Fruit fly (Drosophila melanogaster) whole organism, embryonic: ENCODE results near the gene RpL35.
A peak's percentile ranks its signal among the peaks of the same experiment; 100 is the strongest.

Experiments used
- Atf6 ChIP-seq: fragments of 200-800 bp; sonication (Bioruptor generic); IDR thresholded peaks from 2 replicates; pipeline ENCODE4 v1.3.6; 2022; ENCODE audit warnings: missing biosample characterization, missing genetic modification characterization
- CG10147 ChIP-seq: fragments of 200-800 bp; sonication (Bioruptor generic); optimal IDR thresholded peaks from 2 replicates; lab custom pipeline; 2019; ENCODE audit warnings: missing biosample characterization, mild to moderate bottlenecking, missing genetic modification characterization, moderate library complexity
- CG10267 ChIP-seq: fragments of 200-800 bp; sonication (Bioruptor generic); optimal IDR thresholded peaks from 2 replicates; lab custom pipeline; 2018; ENCODE audit warnings: missing biosample characterization, mild to moderate bottlenecking, missing genetic modification characterization, moderate library complexity
- CG10462 ChIP-seq: fragments of 200-800 bp; sonication (Bioruptor generic); optimal IDR thresholded peaks from 2 replicates; lab custom pipeline; 2016; ENCODE audit warnings: missing biosample characterization, missing genetic modification characterization
- CG12659 ChIP-seq: fragments of 200-800 bp; sonication (Bioruptor generic); optimal IDR thresholded peaks from 3 replicates; lab custom pipeline; 2017; ENCODE audit warnings: mild to moderate bottlenecking, missing biosample characterization, missing genetic modification reagents, missing genetic modification characterization
- CG12769 ChIP-seq: fragments of 200-800 bp; sonication (Bioruptor generic); optimal IDR thresholded peaks from 2 replicates; lab custom pipeline; 2019; ENCODE audit warnings: missing biosample characterization, mild to moderate bottlenecking, missing genetic modification characterization, moderate library complexity
- CG15269 ChIP-seq: fragments of 200-800 bp; sonication (Bioruptor generic); optimal IDR thresholded peaks from 2 replicates; lab custom pipeline; 2018; ENCODE audit warnings: missing biosample characterization, mild to moderate bottlenecking, missing genetic modification characterization, moderate library complexity
- CG2116 ChIP-seq: fragments of 200-800 bp; sonication (Bioruptor generic); optimal IDR thresholded peaks from 3 replicates; lab custom pipeline; 2018; ENCODE audit warnings: missing biosample characterization, mild to moderate bottlenecking, missing genetic modification characterization
- CG31441 ChIP-seq: fragments of 200-800 bp; sonication (Bioruptor generic); IDR thresholded peaks from 2 replicates; pipeline ENCODE4 v1.3.6; 2022; ENCODE audit warnings: missing biosample characterization, missing genetic modification characterization
- CG3281 ChIP-seq: fragments of 200-800 bp; sonication (Bioruptor generic); optimal IDR thresholded peaks from 3 replicates; lab custom pipeline; 2017; ENCODE audit warnings: missing biosample characterization, mild to moderate bottlenecking, missing genetic modification characterization
- CG33557 ChIP-seq: fragments of 200-800 bp; sonication (Bioruptor generic); optimal IDR thresholded peaks from 2 replicates; lab custom pipeline; 2019; ENCODE audit warnings: missing biosample characterization, mild to moderate bottlenecking, missing genetic modification characterization, moderate library complexity
- CG3847 ChIP-seq: fragments of 200-800 bp; sonication (Bioruptor generic); IDR thresholded peaks from 2 replicates; pipeline ENCODE4 v1.3.6; 2022; ENCODE audit warnings: missing biosample characterization, missing genetic modification characterization
- CG8089 ChIP-seq: fragments of 200-800 bp; sonication (Bioruptor generic); optimal IDR thresholded peaks from 3 replicates; lab custom pipeline; 2016; ENCODE audit warnings: missing biosample characterization, missing genetic modification characterization
- CG9215 ChIP-seq: fragments of 200-800 bp; sonication (Bioruptor generic); IDR thresholded peaks from 2 replicates; pipeline ENCODE4 v1.3.6; 2022; ENCODE audit warnings: missing biosample characterization, missing genetic modification characterization
- CG9727 ChIP-seq: fragments of 200-800 bp; sonication (Bioruptor generic); optimal IDR thresholded peaks from 3 replicates; lab custom pipeline; 2017; ENCODE audit warnings: missing biosample characterization, mild to moderate bottlenecking, missing genetic modification characterization
- CG9876 ChIP-seq: fragments of 200-800 bp; sonication (Bioruptor generic); optimal IDR thresholded peaks from 2 replicates; lab custom pipeline; 2016; ENCODE audit warnings: missing biosample characterization, missing genetic modification characterization
- CrebB ChIP-seq: fragments of 200-800 bp; sonication (Bioruptor generic); optimal IDR thresholded peaks from 3 replicates; lab custom pipeline; 2018; ENCODE audit warnings: missing biosample characterization, mild to moderate bottlenecking, missing genetic modification characterization
- D ChIP-seq, 2 experiments: fragments of 200-800 bp in 1 of 2; fragments of >200 bp in 1 of 2; sonication (Bioruptor generic) in 1 of 2; optimal IDR thresholded peaks; 2 replicates in 1 of 2; 3 replicates in 1 of 2; lab custom pipeline; 2017; ENCODE audit warnings: mild to moderate bottlenecking in 1 of 2, missing biosample characterization in 1 of 2, missing genetic modification characterization in 1 of 2, missing genetic modification reagents in 1 of 2
- Elba2 ChIP-seq: fragments of 200-800 bp; sonication (Bioruptor generic); optimal IDR thresholded peaks from 3 replicates; lab custom pipeline; 2016; ENCODE audit warnings: missing biosample characterization, missing genetic modification characterization
- Fer2 ChIP-seq: fragments of 200-800 bp; sonication (Bioruptor generic); optimal IDR thresholded peaks from 2 replicates; lab custom pipeline; 2018; ENCODE audit warnings: missing biosample characterization, mild to moderate bottlenecking, missing genetic modification characterization, moderate library complexity
- H15 ChIP-seq: fragments of 200-800 bp; sonication (Bioruptor generic); IDR thresholded peaks from 3 replicates; pipeline ENCODE4 v1.3.6; 2022; ENCODE audit warnings: missing biosample characterization, missing genetic modification characterization
- Hmr ChIP-seq: fragments of 200-800 bp; sonication (Bioruptor generic); optimal IDR thresholded peaks from 3 replicates; lab custom pipeline; 2017; ENCODE audit warnings: mild to moderate bottlenecking, missing biosample characterization, missing genetic modification reagents, missing genetic modification characterization
- Hr39 ChIP-seq: fragments of >200 bp; optimal IDR thresholded peaks from 2 replicates; lab custom pipeline; 2017
- Hr51 ChIP-seq, 2 experiments: fragments of 200-800 bp; sonication (Bioruptor generic); optimal IDR thresholded peaks; 2 replicates in 1 of 2; 3 replicates in 1 of 2; lab custom pipeline; 2016 to 2018; ENCODE audit warnings: missing biosample characterization in 2 of 2, missing genetic modification characterization in 2 of 2, mild to moderate bottlenecking in 1 of 2, moderate library complexity in 1 of 2
- Hr78 ChIP-seq, 2 experiments: fragments of 200-800 bp in 1 of 2; fragments of >200 bp in 1 of 2; sonication (Bioruptor generic) in 1 of 2; optimal IDR thresholded peaks; 2 replicates each; lab custom pipeline; 2017 to 2019; ENCODE audit warnings: missing biosample characterization in 2 of 2, missing genetic modification characterization in 2 of 2, mild to moderate bottlenecking in 1 of 2, moderate library complexity in 1 of 2
- Max ChIP-seq: fragments of 200-800 bp; sonication (Bioruptor generic); optimal IDR thresholded peaks from 2 replicates; lab custom pipeline; 2016; ENCODE audit warnings: missing biosample characterization, mild to moderate bottlenecking, missing genetic modification characterization
- NFAT ChIP-seq: fragments of 200-800 bp; sonication (Bioruptor generic); IDR thresholded peaks from 2 replicates; pipeline ENCODE4 v1.3.6; 2022; ENCODE audit warnings: missing biosample characterization, missing genetic modification characterization
- Nf-YB ChIP-seq: fragments of 200-800 bp; sonication (Bioruptor generic); optimal IDR thresholded peaks from 3 replicates; lab custom pipeline; 2019; ENCODE audit warnings: missing biosample characterization, mild to moderate bottlenecking, missing genetic modification characterization, moderate library complexity
- NfI ChIP-seq: fragments of 200-800 bp; sonication (Bioruptor generic); optimal IDR thresholded peaks from 3 replicates; lab custom pipeline; 2018; ENCODE audit warnings: missing biosample characterization, mild to moderate bottlenecking, missing genetic modification characterization, moderate library complexity
- Ssrp ChIP-seq: fragments of 200-800 bp; sonication (Bioruptor generic); optimal IDR thresholded peaks from 2 replicates; lab custom pipeline; 2018; ENCODE audit warnings: missing biosample characterization, mild to moderate bottlenecking, missing genetic modification characterization, moderate library complexity
- Stat92E ChIP-seq, 3 experiments: fragments of >200 bp in 2 of 3; fragments of 200-800 bp in 1 of 3; sonication (Bioruptor generic) in 1 of 3; optimal IDR thresholded peaks; 2 replicates each; lab custom pipeline; 2017 to 2019; ENCODE audit warnings: missing biosample characterization in 3 of 3, missing genetic modification characterization in 3 of 3, mild to moderate bottlenecking in 1 of 3, moderate library complexity in 1 of 3
- Vsx1 ChIP-seq: fragments of 200-800 bp; sonication (Bioruptor generic); optimal IDR thresholded peaks from 2 replicates; lab custom pipeline; 2017; ENCODE audit warnings: missing biosample characterization, mild to moderate bottlenecking, missing genetic modification characterization, missing genetic modification reagents
- cas ChIP-seq: fragments of 200-800 bp; sonication (Bioruptor generic); IDR thresholded peaks from 2 replicates; pipeline ENCODE4 v1.3.6; 2022; ENCODE audit warnings: missing biosample characterization, missing genetic modification characterization
- caup ChIP-seq: fragments of 200-800 bp; sonication (Bioruptor generic); optimal IDR thresholded peaks from 3 replicates; lab custom pipeline; 2017; ENCODE audit warnings: missing biosample characterization, mild to moderate bottlenecking, missing genetic modification characterization, moderate library complexity; ENCODE audit not compliant: severe bottlenecking
- crp ChIP-seq, 2 experiments: fragments of 200-800 bp; sonication (Bioruptor generic); optimal IDR thresholded peaks; 2 replicates in 1 of 2; 3 replicates in 1 of 2; lab custom pipeline; 2017; ENCODE audit warnings: missing biosample characterization in 2 of 2, missing genetic modification characterization in 2 of 2, mild to moderate bottlenecking in 1 of 2, moderate library complexity in 1 of 2
- dmrt99B ChIP-seq: fragments of 200-800 bp; sonication (Bioruptor generic); optimal IDR thresholded peaks from 2 replicates; lab custom pipeline; 2018; ENCODE audit warnings: missing biosample characterization, mild to moderate bottlenecking, missing genetic modification characterization, moderate library complexity
- en ChIP-seq: fragments of 200-800 bp; sonication (Bioruptor generic); optimal IDR thresholded peaks from 2 replicates; lab custom pipeline; 2016; ENCODE audit warnings: missing biosample characterization, missing genetic modification characterization
- ewg ChIP-seq: fragments of 200-800 bp; sonication (Bioruptor generic); optimal IDR thresholded peaks from 3 replicates; lab custom pipeline; 2017; ENCODE audit warnings: mild to moderate bottlenecking, missing biosample characterization, missing genetic modification reagents, missing genetic modification characterization
- exex ChIP-seq: fragments of 200-800 bp; sonication (Bioruptor generic); optimal IDR thresholded peaks from 4 replicates; lab custom pipeline; 2018; ENCODE audit warnings: missing biosample characterization, mild to moderate bottlenecking, missing genetic modification characterization, moderate library complexity
- fu2 ChIP-seq: fragments of 200-800 bp; sonication (Bioruptor generic); optimal IDR thresholded peaks from 2 replicates; lab custom pipeline; 2016; ENCODE audit warnings: missing biosample characterization, missing genetic modification characterization
- gem ChIP-seq: fragments of 200-800 bp; sonication (Bioruptor generic); optimal IDR thresholded peaks from 2 replicates; lab custom pipeline; 2019; ENCODE audit warnings: missing biosample characterization, mild to moderate bottlenecking, missing genetic modification characterization, moderate library complexity
- grau ChIP-seq: fragments of 200-800 bp; optimal IDR thresholded peaks from 3 replicates; lab custom pipeline; 2019; ENCODE audit warnings: missing biosample characterization, mild to moderate bottlenecking, missing genetic modification characterization, moderate library complexity
- gsb ChIP-seq: fragments of 200-800 bp; sonication (Bioruptor generic); IDR thresholded peaks from 2 replicates; pipeline ENCODE4 v1.3.6; 2022; ENCODE audit warnings: missing biosample characterization, missing genetic modification characterization
- p53 ChIP-seq: fragments of 200-800 bp; sonication (Bioruptor generic); optimal IDR thresholded peaks from 2 replicates; lab custom pipeline; 2016; ENCODE audit warnings: missing biosample characterization, missing genetic modification characterization
- tll ChIP-seq, 2 experiments: fragments of 200-800 bp in 1 of 2; fragments of >200 bp in 1 of 2; sonication (Bioruptor generic) in 1 of 2; optimal IDR thresholded peaks; 2 replicates each; lab custom pipeline; 2017 to 2019; ENCODE audit warnings: missing biosample characterization in 2 of 2, missing genetic modification characterization in 2 of 2, mild to moderate bottlenecking in 1 of 2, moderate library complexity in 1 of 2
- zf30C ChIP-seq: fragments of 200-800 bp; sonication (Bioruptor generic); optimal IDR thresholded peaks from 3 replicates; lab custom pipeline; 2018; ENCODE audit warnings: missing biosample characterization, mild to moderate bottlenecking, missing genetic modification characterization
- zfh1 ChIP-seq: fragments of 200-800 bp; sonication (Bioruptor generic); IDR thresholded peaks from 3 replicates; pipeline ENCODE4 v1.3.6; 2022; ENCODE audit warnings: missing biosample characterization, missing genetic modification characterization

RpL35 gene

DNA sequence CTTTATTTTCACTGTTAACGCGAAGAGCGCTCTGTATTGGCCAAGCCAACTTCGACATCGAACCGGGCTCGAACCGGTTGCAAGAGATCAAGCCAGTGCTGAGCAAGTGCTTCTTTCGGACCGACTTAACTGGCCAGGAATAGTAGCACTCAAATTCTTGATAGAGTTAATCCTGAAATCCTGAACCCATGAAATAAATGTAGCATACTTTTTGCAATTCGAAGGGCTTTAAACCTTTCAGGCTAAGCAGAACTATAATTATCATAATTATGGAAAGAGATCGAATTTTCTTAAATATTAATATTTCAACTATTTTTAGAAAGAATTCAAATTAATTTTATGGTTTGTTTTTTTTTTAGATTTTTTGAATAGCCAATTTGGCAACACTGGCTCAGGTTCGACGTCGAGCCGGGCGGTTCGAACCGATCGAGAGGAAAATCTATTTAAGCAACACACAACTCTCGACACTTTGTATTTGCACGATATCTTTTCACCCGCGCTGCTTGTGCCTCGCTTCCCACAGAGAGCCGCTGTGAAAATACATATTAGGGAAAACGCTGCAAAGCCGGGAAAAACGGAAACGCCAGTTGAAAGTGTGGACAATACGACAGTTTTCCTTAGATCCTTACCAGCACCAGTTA, 26.0 kb downstream of the RpL35 start, which contains the start of gene AdamTS-B (continued):
- peak; percentile 39 for TF ChIP-seq CG33557 (GFP tag; lab: Kevin White, UChicago)
- no peak for TF ChIP-seq CrebB (tag; lab: Kevin White, UChicago)
- peak; percentile 18 for TF ChIP-seq Max (GFP tag; lab: Kevin White, UChicago)
- TF ChIP-seq CG12659 (GFP tag; lab: Kevin White, UChicago) = peak; percentile 41
- TF ChIP-seq ewg (GFP tag; lab: Kevin White, UChicago) = peak; percentile 8
- peak; percentile 21 for TF ChIP-seq CG2116
- no peak for TF ChIP-seq D (optimal IDR thresholded peaks at IDR 0.05; lab: Kevin White, UChicago)
- no peak for TF ChIP-seq D (GFP tag; optimal IDR thresholded peaks at IDR 0.05; lab: Kevin White, UChicago)
- TF ChIP-seq Hr39 = no peak
- TF ChIP-seq CG3281 = peak; percentile 48
- peak; percentile 41 for TF ChIP-seq NfI (GFP tag; lab: Kevin White, UChicago)
- TF ChIP-seq Vsx1 (GFP tag; lab: Kevin White, UChicago) = no peak
- no peak for TF ChIP-seq Fer2 (tag; lab: Kevin White, UChicago)
- TF ChIP-seq exex (tag; lab: Kevin White, UChicago) = no peak
- peak; percentile 40 for TF ChIP-seq CG9727 (GFP tag; lab: Kevin White, UChicago)
- TF ChIP-seq CG12769 = no peak
- TF ChIP-seq CG9215 (GFP tag; lab: Robert Waterston, UW) = peak; percentile 28; the same call in 1 of the 2 replicates
- TF ChIP-seq Atf6 (GFP tag; lab: Robert Waterston, UW) = peak; percentile 56; the same call in 1 of the 2 replicates
- no peak for TF ChIP-seq en
- TF ChIP-seq CG10267 (tag; lab: Kevin White, UChicago) = peak; percentile 41
- peak; percentile 9 for TF ChIP-seq caup (GFP tag; lab: Kevin White, UChicago)
- TF ChIP-seq Nf-YB (GFP tag; lab: Kevin White, UChicago) = peak; percentile 31
- peak; percentile 35; the same call in 1 of the 2 replicates for TF ChIP-seq CG3847 (GFP tag; lab: Robert Waterston, UW)
- TF ChIP-seq CG10462 (GFP tag; lab: Kevin White, UChicago) = peak; percentile 10
- TF ChIP-seq CG8089 (GFP tag; lab: Kevin White, UChicago) = no peak
- no peak for TF ChIP-seq Hr78 (GFP tag; optimal IDR thresholded peaks at IDR 0.05; lab: Kevin White, UChicago)
- TF ChIP-seq CG10147 (GFP tag; lab: Kevin White, UChicago) = peak; percentile 47
- TF ChIP-seq grau (tag; lab: Kevin White, UChicago) = peak; percentile 36
- TF ChIP-seq CG9876 = no peak
- TF ChIP-seq crp (GFP tag; optimal IDR thresholded peaks at IDR 0.05; lab: Kevin White, UChicago) = no peak
- no peak for TF ChIP-seq zf30C (GFP tag; lab: Kevin White, UChicago)
- TF ChIP-seq H15 (GFP tag; lab: Robert Waterston, UW) = no peak
- TF ChIP-seq Elba2 (GFP tag; lab: Kevin White, UChicago) = peak; percentile 13
- peak in 1 of 3 experiments; percentile 1 for TF ChIP-seq Stat92E (GFP tag; optimal IDR thresholded peaks at IDR 0.05; lab: Kevin White, UChicago)
- TF ChIP-seq NFAT (GFP tag; lab: Robert Waterston, UW) = no peak
- no peak for TF ChIP-seq gsb
- peak; percentile 64 for TF ChIP-seq CG15269 (tag; lab: Kevin White, UChicago)
- peak; percentile 28 for TF ChIP-seq Hmr (GFP tag; lab: Kevin White, UChicago)
- peak in 1 of 2 experiments; percentile 65 for TF ChIP-seq Hr51 (GFP tag; optimal IDR thresholded peaks at IDR 0.05; lab: Kevin White, UChicago)
- peak; percentile 65 for TF ChIP-seq dmrt99B (tag; lab: Kevin White, UChicago)
- peak; percentile 63 for TF ChIP-seq Ssrp (tag; lab: Kevin White, UChicago)
- no peak for TF ChIP-seq p53
- TF ChIP-seq cas = no peak
- no peak for TF ChIP-seq tll (GFP tag; optimal IDR thresholded peaks at IDR 0.05; lab: Kevin White, UChicago)
- no peak for TF ChIP-seq fu2
- TF ChIP-seq zfh1 = peak; percentile 40; the same call in 1 of the 3 replicates
- peak; percentile 69 for TF ChIP-seq gem (tag; lab: Kevin White, UChicago)
- TF ChIP-seq CG31441 (GFP tag; lab: Robert Waterston, UW) = peak; percentile 67
